Worm (Caenorhabditis elegans) whole organism, midembryonic: ENCODE measurements around the gene cyp-34A5.

ENCODE experiments used
- T22C8.4 ChIP-seq: fragments of 200-800 bp; sonication (Bioruptor generic); IDR thresholded peaks from 2 replicates; pipeline ENCODE4 v1.3.6; 2022; ENCODE audit warnings: missing genetic modification characterization, missing compliant biosample characterization
- cog-1 ChIP-seq: sonication (generic microtip); optimal IDR thresholded peaks from 2 replicates; lab custom pipeline; 2016; ENCODE audit warnings: missing genetic modification characterization, missing compliant biosample characterization
- flt-1 ChIP-seq: fragments of 200-800 bp; sonication (Bioruptor generic); IDR thresholded peaks from 2 replicates; pipeline ENCODE4 v1.3.6; 2022; ENCODE audit warnings: missing genetic modification characterization, missing compliant biosample characterization
- klf-2 ChIP-seq: fragments of 200-800 bp; sonication (Bioruptor generic); conservative IDR thresholded peaks from 2 replicates; pipeline ENCODE4 v1.3.6; 2022; ENCODE audit warnings: missing genetic modification reagents, missing genetic modification characterization, missing compliant biosample characterization
- med-1 ChIP-seq: sonication (generic microtip); optimal IDR thresholded peaks from 2 replicates; lab custom pipeline; 2017; ENCODE audit warnings: missing genetic modification characterization, mild to moderate bottlenecking, missing compliant biosample characterization, antibody characterized with exemption, missing genetic modification reagents; ENCODE audit not compliant: insufficient read depth
- ref-1 ChIP-seq: fragments of 200-800 bp; sonication (Bioruptor generic); conservative IDR thresholded peaks from 2 replicates; pipeline ENCODE4 v1.3.6; 2022; ENCODE audit warnings: missing genetic modification reagents, missing genetic modification characterization, missing compliant biosample characterization
- tab-1 ChIP-seq: fragments of 200-800 bp; sonication (Bioruptor generic); IDR thresholded peaks from 2 replicates; pipeline ENCODE4 v1.3.6; 2022; ENCODE audit warnings: missing genetic modification characterization, missing compliant biosample characterization
- ztf-23 ChIP-seq: fragments of 200-800 bp; sonication (Bioruptor generic); IDR thresholded peaks from 2 replicates; pipeline ENCODE4 v1.3.6; 2022; ENCODE audit warnings: missing genetic modification reagents, missing genetic modification characterization, missing compliant biosample characterization
- ztf-29 ChIP-seq: fragments of 200-800 bp; sonication (Bioruptor generic); IDR thresholded peaks from 2 replicates; pipeline ENCODE4 v1.3.6; 2022; ENCODE audit warnings: missing genetic modification reagents, missing genetic modification characterization, missing compliant biosample characterization

The cyp-34A5 gene

ce11 chrV:3957608-3958007 is at the start of gene cyp-34A5:
TSS of gene cyp-34A5 (minus strand) at chrV:3957708.
- TF ChIP-seq flt-1 (GFP tag; lab: Robert Waterston, UW) (no peak), T22C8.4 (GFP tag; lab: Robert Waterston, UW) (no peak), ztf-29 (no peak)

- no peak for TF ChIP-seq klf-2
- TF ChIP-seq tab-1, result no peak
- TF ChIP-seq flt-1 (GFP tag; lab: Robert Waterston, UW), result no peak
- no peak for TF ChIP-seq T22C8.4 (GFP tag; lab: Robert Waterston, UW)
Observed at ce11 chrV:4005219-4005618, 47.7 kb upstream of the cyp-34A5 start, which contains the start of gene srh-8. TSS of gene srh-8 (plus strand) at chrV:4005519.

- TF ChIP-seq klf-2 (no peak), tab-1 (no peak), T22C8.4 (GFP tag; lab: Robert Waterston, UW) (no peak), flt-1 (GFP tag; lab: Robert Waterston, UW) (no peak), ztf-23 (GFP tag; lab: Robert Waterston, UW) (no peak), med-1 (GFP tag; lab: Kevin White, UChicago) (no peak), ref-1 (GFP tag; lab: Robert Waterston, UW) (no peak), ztf-29 (no peak), cog-1 (tag; lab: Kevin White, UChicago) (no peak)
Observed at ce11 chrV:4004577-4004976, 47.1 kb upstream of the cyp-34A5 start.

ce11 chrV:3995838-3996237 is 38.3 kb upstream of the cyp-34A5 start, which contains the start of gene srx-62:
TSS of gene srx-62 (minus strand) at chrV:3995938.
- TF ChIP-seq cog-1 (tag; lab: Kevin White, UChicago) (no peak), ztf-23 (GFP tag; lab: Robert Waterston, UW) (no peak), klf-2 (no peak)

ce11 chrV:3994048-3994447 is 36.5 kb upstream of the cyp-34A5 start, which contains the start of gene K09D9.9:
TSS of gene K09D9.9 (minus strand) at chrV:3994148.
- TF ChIP-seq med-1 (GFP tag; lab: Kevin White, UChicago) (no peak), tab-1 (no peak), ztf-29 (no peak), ztf-23 (GFP tag; lab: Robert Waterston, UW) (no peak), T22C8.4 (GFP tag; lab: Robert Waterston, UW) (no peak)

- TF ChIP-seq klf-2, result no peak
- no peak for TF ChIP-seq ref-1 (GFP tag; lab: Robert Waterston, UW)
- no peak for TF ChIP-seq tab-1
- TF ChIP-seq T22C8.4 (GFP tag; lab: Robert Waterston, UW), result no peak
- TF ChIP-seq ztf-29, result no peak
- no peak for TF ChIP-seq ztf-23 (GFP tag; lab: Robert Waterston, UW)
- no peak for TF ChIP-seq med-1 (GFP tag; lab: Kevin White, UChicago)
- no peak for TF ChIP-seq flt-1 (GFP tag; lab: Robert Waterston, UW)
Observed at ce11 chrV:3992334-3992733, 34.8 kb upstream of the cyp-34A5 start.

- TF ChIP-seq ztf-29 (no peak), klf-2 (no peak), T22C8.4 (GFP tag; lab: Robert Waterston, UW) (no peak), flt-1 (GFP tag; lab: Robert Waterston, UW) (no peak), cog-1 (tag; lab: Kevin White, UChicago) (no peak), tab-1 (no peak), ref-1 (GFP tag; lab: Robert Waterston, UW) (no peak)
Observed at ce11 chrV:3989070-3989469, 31.6 kb upstream of the cyp-34A5 start, which contains the start of gene nlp-27. TSS of gene nlp-27 (plus strand) at chrV:3989378.

ce11 chrV:3987616-3988015 is 30.1 kb upstream of the cyp-34A5 start, which contains the start of gene nlp-28:
TSS of gene nlp-28 (plus strand) at chrV:3987900.
- no peak for TF ChIP-seq ztf-29
- TF ChIP-seq ref-1 (GFP tag; lab: Robert Waterston, UW), result no peak
- no peak for TF ChIP-seq med-1 (GFP tag; lab: Kevin White, UChicago)
- TF ChIP-seq ztf-23 (GFP tag; lab: Robert Waterston, UW), result no peak

ce11 chrV:3985104-3985503 is 27.6 kb upstream of the cyp-34A5 start:
- TF ChIP-seq tab-1 (no peak), ztf-23 (GFP tag; lab: Robert Waterston, UW) (no peak), ref-1 (GFP tag; lab: Robert Waterston, UW) (no peak), flt-1 (GFP tag; lab: Robert Waterston, UW) (no peak), klf-2 (no peak), T22C8.4 (GFP tag; lab: Robert Waterston, UW) (no peak), cog-1 (tag; lab: Kevin White, UChicago) (no peak), ztf-29 (no peak), med-1 (GFP tag; lab: Kevin White, UChicago) (no peak)

ce11 chrV:3984178-3984577 is 26.7 kb upstream of the cyp-34A5 start, which contains the start of gene nlp-29:
TSS of gene nlp-29 (plus strand) at chrV:3984425.
- TF ChIP-seq flt-1 (GFP tag; lab: Robert Waterston, UW) (no peak), cog-1 (tag; lab: Kevin White, UChicago) (no peak), ref-1 (GFP tag; lab: Robert Waterston, UW) (no peak), T22C8.4 (GFP tag; lab: Robert Waterston, UW) (no peak), ztf-29 (no peak), klf-2 (no peak)

- TF ChIP-seq med-1 (GFP tag; lab: Kevin White, UChicago) (no peak), klf-2 (no peak)
Observed at ce11 chrV:3981680-3982079, 24.2 kb upstream of the cyp-34A5 start, which contains the start of gene nlp-30. TSS of gene nlp-30 (plus strand) at chrV:3981980.
